Worm (Caenorhabditis elegans) whole organism, young adult: ENCODE measurements around the gene tbb-2.
A peak's percentile ranks its signal among the peaks of the same experiment; 100 is the strongest.

Source experiments
- F37B4.10 ChIP-seq: fragments of 200-800 bp; sonication (Bioruptor generic); IDR thresholded peaks from 2 replicates; pipeline ENCODE4 v1.3.6; 2022; ENCODE audit warnings: missing genetic modification characterization, missing compliant biosample characterization
- F49E8.2 ChIP-seq: sonication (generic microtip); optimal IDR thresholded peaks from 3 replicates; lab custom pipeline; 2017; ENCODE audit warnings: missing genetic modification characterization, mild to moderate bottlenecking, missing compliant biosample characterization, antibody characterized with exemption, moderate library complexity; ENCODE audit not compliant: insufficient read depth
- F52B5.7 ChIP-seq: sonication (generic microtip); optimal IDR thresholded peaks from 2 replicates; lab custom pipeline; 2016; ENCODE audit warnings: mild to moderate bottlenecking, missing genetic modification characterization, missing compliant biosample characterization
- T07F8.4 ChIP-seq: sonication (generic microtip); optimal IDR thresholded peaks from 2 replicates; lab custom pipeline; 2016; ENCODE audit warnings: mild to moderate bottlenecking, missing genetic modification characterization, moderate library complexity, missing compliant biosample characterization
- Y67H2A.10 ChIP-seq: fragments of 200-800 bp; sonication (Bioruptor generic); conservative IDR thresholded peaks from 2 replicates; pipeline ENCODE4 v1.3.6; 2022; ENCODE audit warnings: missing genetic modification reagents, missing genetic modification characterization, missing compliant biosample characterization
- Y95B8A.8 ChIP-seq: fragments of 200-800 bp; sonication (Bioruptor generic); IDR thresholded peaks from 2 replicates; pipeline ENCODE4 v1.3.6; 2022; ENCODE audit warnings: missing genetic modification reagents, missing genetic modification characterization, missing compliant biosample characterization
- athp-1 ChIP-seq: sonication (generic microtip); optimal IDR thresholded peaks from 2 replicates; lab custom pipeline; 2017; ENCODE audit warnings: mild to moderate bottlenecking, missing genetic modification characterization, missing compliant biosample characterization
- attf-3 ChIP-seq: fragments of 200-800 bp; sonication (Bioruptor generic); conservative IDR thresholded peaks from 2 replicates; pipeline ENCODE4 v1.3.6; 2022; ENCODE audit warnings: missing genetic modification reagents, missing genetic modification characterization, missing compliant biosample characterization
- attf-5 ChIP-seq: fragments of 200-800 bp; sonication (Bioruptor generic); optimal IDR thresholded peaks from 2 replicates; lab custom pipeline; 2018; ENCODE audit warnings: mild to moderate bottlenecking, missing genetic modification characterization, missing compliant biosample characterization
- cebp-1 ChIP-seq, 2 experiments: fragments of 200-800 bp in 1 of 2; sonication (Bioruptor generic) in 1 of 2; sonication (generic microtip) in 1 of 2; IDR thresholded peaks in 1 of 2; optimal IDR thresholded peaks in 1 of 2; 2 replicates each; pipeline versions ENCODE4 v1.3.6 to Lab custom; 2017 to 2022; ENCODE audit warnings: missing compliant biosample characterization in 2 of 2, missing genetic modification characterization in 2 of 2, mild to moderate bottlenecking in 1 of 2, missing genetic modification reagents in 1 of 2, moderate library complexity in 1 of 2
- ceh-27 ChIP-seq: fragments of 200-800 bp; sonication (Bioruptor generic); optimal IDR thresholded peaks from 2 replicates; lab custom pipeline; 2018; ENCODE audit warnings: mild to moderate bottlenecking, missing genetic modification characterization, moderate library complexity, missing compliant biosample characterization
- ceh-40 ChIP-seq: fragments of 200-800 bp; sonication (Bioruptor generic); IDR thresholded peaks from 2 replicates; pipeline ENCODE4 v1.3.6; 2022; ENCODE audit warnings: missing genetic modification characterization, missing compliant biosample characterization
- ceh-58 ChIP-seq: fragments of 200-800 bp; sonication (Bioruptor generic); IDR thresholded peaks from 2 replicates; pipeline ENCODE4 v1.3.6; 2022; ENCODE audit warnings: missing genetic modification characterization, missing compliant biosample characterization
- ceh-79 ChIP-seq: sonication (generic microtip); optimal IDR thresholded peaks from 2 replicates; lab custom pipeline; 2017; ENCODE audit warnings: mild to moderate bottlenecking, missing genetic modification characterization, missing compliant biosample characterization
- ceh-91 ChIP-seq: fragments of 200-800 bp; sonication (Bioruptor generic); IDR thresholded peaks from 2 replicates; pipeline ENCODE4 v1.3.6; 2022; ENCODE audit warnings: missing genetic modification reagents, missing genetic modification characterization, missing compliant biosample characterization
- dox-1 ChIP-seq: fragments of 200-800 bp; sonication (Bioruptor generic); IDR thresholded peaks from 2 replicates; pipeline ENCODE4 v1.3.6; 2022; ENCODE audit warnings: missing genetic modification reagents, missing genetic modification characterization, missing compliant biosample characterization
- egrh-3 ChIP-seq: fragments of 200-800 bp; sonication (Bioruptor generic); IDR thresholded peaks from 2 replicates; pipeline ENCODE4 v1.3.6; 2022; ENCODE audit warnings: missing genetic modification reagents, missing genetic modification characterization, missing compliant biosample characterization
- ekl-4 ChIP-seq: fragments of 200-800 bp; sonication (Bioruptor generic); IDR thresholded peaks from 2 replicates; pipeline ENCODE4 v1.3.6; 2022; ENCODE audit warnings: missing genetic modification reagents, missing genetic modification characterization, missing compliant biosample characterization
- ets-4 ChIP-seq: fragments of 200-800 bp; sonication (Bioruptor generic); optimal IDR thresholded peaks from 2 replicates; lab custom pipeline; 2018; ENCODE audit warnings: mild to moderate bottlenecking, missing genetic modification characterization, missing compliant biosample characterization
- gei-17 ChIP-seq: fragments of 200-800 bp; sonication (Bioruptor generic); optimal IDR thresholded peaks from 2 replicates; lab custom pipeline; 2018; ENCODE audit warnings: mild to moderate bottlenecking, missing genetic modification characterization, missing compliant biosample characterization
- hlh-26 ChIP-seq: fragments of 200-800 bp; sonication (Bioruptor generic); conservative IDR thresholded peaks from 2 replicates; pipeline ENCODE4 v1.3.6; 2022; ENCODE audit warnings: missing genetic modification reagents, missing genetic modification characterization, missing compliant biosample characterization
- hmg-1.2 ChIP-seq: fragments of 200-800 bp; sonication (Bioruptor generic); IDR thresholded peaks from 2 replicates; pipeline ENCODE4 v1.3.6; 2022; ENCODE audit warnings: missing genetic modification reagents, missing genetic modification characterization, missing compliant biosample characterization
- hrde-1 ChIP-seq: sonication (generic microtip); optimal IDR thresholded peaks from 2 replicates; lab custom pipeline; 2016; ENCODE audit warnings: missing genetic modification characterization, mild to moderate bottlenecking, missing compliant biosample characterization, moderate library complexity, missing genotype, missing genetic modification reagents, borderline replicate concordance
- hsf-1 ChIP-seq: fragments of 200-800 bp; sonication (Bioruptor generic); IDR thresholded peaks from 2 replicates; pipeline ENCODE4 v1.3.6; 2022; ENCODE audit warnings: missing genetic modification reagents, missing genetic modification characterization, missing compliant biosample characterization
- lag-1 ChIP-seq: fragments of 200-800 bp; sonication (Bioruptor generic); IDR thresholded peaks from 2 replicates; pipeline ENCODE4 v1.3.6; 2022; ENCODE audit warnings: missing genetic modification reagents, missing genetic modification characterization, missing compliant biosample characterization
- lin-54 ChIP-seq: fragments of 200-800 bp; sonication (Bioruptor generic); optimal IDR thresholded peaks from 2 replicates; lab custom pipeline; 2018; ENCODE audit warnings: mild to moderate bottlenecking, missing genetic modification characterization, missing compliant biosample characterization
- lir-1 ChIP-seq: fragments of 200-800 bp; sonication (Bioruptor generic); conservative IDR thresholded peaks from 2 replicates; pipeline ENCODE4 v1.3.6; 2022; ENCODE audit warnings: missing genetic modification reagents, missing genetic modification characterization, missing compliant biosample characterization
- lsy-27 ChIP-seq: sonication (generic microtip); optimal IDR thresholded peaks from 2 replicates; lab custom pipeline; 2017; ENCODE audit warnings: missing genetic modification characterization, mild to moderate bottlenecking, missing compliant biosample characterization, antibody characterized with exemption, missing genotype, borderline replicate concordance; ENCODE audit not compliant: insufficient read depth
- madf-3 ChIP-seq: fragments of 200-800 bp; sonication (Bioruptor generic); IDR thresholded peaks from 2 replicates; pipeline ENCODE4 v1.3.6; 2022; ENCODE audit warnings: missing genetic modification reagents, missing genetic modification characterization, missing compliant biosample characterization
- madf-6 ChIP-seq: fragments of 200-800 bp; sonication (Bioruptor generic); IDR thresholded peaks from 2 replicates; pipeline ENCODE4 v1.3.6; 2022; ENCODE audit warnings: missing genetic modification reagents, missing genetic modification characterization, missing compliant biosample characterization
- mcd-1 ChIP-seq: fragments of 200-800 bp; sonication (Bioruptor generic); IDR thresholded peaks from 2 replicates; pipeline ENCODE4 v1.3.6; 2022; ENCODE audit warnings: missing genetic modification reagents, missing genetic modification characterization, missing compliant biosample characterization
- mxl-1 ChIP-seq: sonication (generic microtip); optimal IDR thresholded peaks from 2 replicates; lab custom pipeline; 2016; ENCODE audit warnings: missing genetic modification characterization, missing compliant biosample characterization
- nfya-1 ChIP-seq: sonication (generic microtip); optimal IDR thresholded peaks from 2 replicates; lab custom pipeline; 2017; ENCODE audit warnings: antibody characterized with exemption, missing compliant biosample characterization, missing genetic modification characterization, borderline replicate concordance; ENCODE audit not compliant: insufficient read depth
- nhr-179 ChIP-seq: sonication (generic microtip); optimal IDR thresholded peaks from 2 replicates; lab custom pipeline; 2016; ENCODE audit warnings: mild to moderate bottlenecking, missing genetic modification characterization, missing compliant biosample characterization
- nhr-27 ChIP-seq: fragments of 200-800 bp; sonication (Bioruptor generic); optimal IDR thresholded peaks from 2 replicates; lab custom pipeline; 2018; ENCODE audit warnings: mild to moderate bottlenecking, missing genetic modification characterization, moderate library complexity, missing compliant biosample characterization
- nhr-80 ChIP-seq: sonication (generic microtip); optimal IDR thresholded peaks from 2 replicates; lab custom pipeline; 2016; ENCODE audit warnings: missing genetic modification characterization, missing compliant biosample characterization
- rec-8 ChIP-seq, 2 experiments: sonication (generic microtip); optimal IDR thresholded peaks; 2 replicates each; lab custom pipeline; 2016; ENCODE audit warnings: mild to moderate bottlenecking in 2 of 2, missing genetic modification characterization in 2 of 2, missing genetic modification reagents in 2 of 2, missing genotype in 2 of 2, missing biosample characterization in 1 of 2, missing compliant biosample characterization in 1 of 2, moderate library complexity in 1 of 2
- rpc-1 ChIP-seq, 2 experiments: fragments of 150-350 bp in 1 of 2; sonication (generic microtip) in 1 of 2; optimal IDR thresholded peaks; 2 replicates each; lab custom pipeline; 2014 to 2018; ENCODE audit warnings: missing biosample characterization in 1 of 2, missing genetic modification characterization in 1 of 2, missing genetic modification reagents in 1 of 2, missing genotype in 1 of 2
- snpc-3.4 ChIP-seq: sonication (generic microtip); optimal IDR thresholded peaks from 2 replicates; lab custom pipeline; 2017; ENCODE audit warnings: missing genetic modification characterization, mild to moderate bottlenecking, missing compliant biosample characterization, antibody characterized with exemption, moderate library complexity, missing genotype, missing genetic modification reagents
- zfh-2 ChIP-seq: fragments of 200-800 bp; sonication (Bioruptor generic); conservative IDR thresholded peaks from 2 replicates; pipeline ENCODE4 v1.3.6; 2022; ENCODE audit warnings: missing genetic modification reagents, missing genetic modification characterization, missing compliant biosample characterization
- ztf-18 ChIP-seq: sonication (generic microtip); optimal IDR thresholded peaks from 2 replicates; lab custom pipeline; 2016; ENCODE audit warnings: missing genotype, mild to moderate bottlenecking, missing genetic modification characterization, missing compliant biosample characterization
- ztf-28 ChIP-seq: fragments of 200-800 bp; sonication (Bioruptor generic); IDR thresholded peaks from 2 replicates; pipeline ENCODE4 v1.3.6; 2022; ENCODE audit warnings: missing genetic modification reagents, missing genetic modification characterization, missing compliant biosample characterization

Gene tbb-2

ce11 chrIII:4019801-4020200, 2.4 kb upstream of the tbb-2 start, which contains the start of gene snpc-3.4 (continued):
- TF ChIP-seq snpc-3.4 (tag; lab: Kevin White, UChicago) = peak; percentile 94
- no peak for TF ChIP-seq gei-17
- peak; percentile 84; the same call in 1 of the 2 replicates for TF ChIP-seq ztf-28
- TF ChIP-seq, all 124 proteins: peak for 59

DNA sequence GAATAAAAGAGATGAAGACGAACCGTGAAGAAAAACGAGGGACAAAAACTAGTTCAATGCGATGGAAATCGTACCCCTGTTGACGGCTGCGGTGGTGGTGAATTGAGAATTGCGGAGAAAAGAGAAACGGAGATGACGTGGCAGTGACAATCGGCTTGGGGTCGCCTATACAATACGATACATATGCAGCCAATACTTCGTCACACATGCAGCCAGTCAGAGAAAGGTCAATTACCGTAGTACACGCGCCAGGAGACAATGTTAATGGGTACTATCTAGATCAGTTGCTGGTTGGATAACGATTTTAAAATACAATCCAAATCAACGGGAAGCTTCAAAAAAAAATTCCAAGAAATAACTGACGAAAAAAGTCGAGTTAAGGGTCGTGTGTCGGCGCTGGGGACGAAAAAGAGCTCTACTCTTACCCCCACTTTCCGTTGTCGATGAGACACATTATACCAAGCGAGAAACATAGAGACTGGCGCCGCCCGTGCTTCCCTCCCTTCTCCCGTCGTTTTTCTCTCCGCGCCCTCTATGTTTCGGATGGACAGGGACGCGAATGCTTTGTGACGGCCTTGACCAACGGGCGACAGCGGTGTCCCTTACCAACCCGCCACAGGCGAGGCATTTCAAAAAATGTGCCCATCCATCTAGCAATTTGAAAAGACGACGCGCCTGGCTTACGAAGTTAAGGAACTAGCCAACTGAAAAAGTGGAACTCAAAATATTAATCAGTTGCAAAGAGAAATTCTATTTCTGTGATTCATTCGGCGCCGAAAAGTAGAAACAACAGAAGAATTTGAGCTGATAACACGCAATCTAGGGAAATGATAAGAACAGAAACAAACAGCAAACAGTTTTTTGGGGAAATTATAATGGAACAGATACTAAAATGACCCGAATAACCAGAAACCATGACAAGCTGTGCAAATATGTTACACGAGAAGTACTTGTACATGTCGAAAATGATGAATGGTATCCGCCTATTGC, 1.5 kb upstream of the tbb-2 start:
- TF ChIP-seq nhr-27 (tag; lab: Kevin White, UChicago) = peak; percentile 28
- TF ChIP-seq F37B4.10 (GFP tag; lab: Robert Waterston, UW) = no peak
- TF ChIP-seq ekl-4 (GFP tag; lab: Robert Waterston, UW) = no peak
- no peak for TF ChIP-seq athp-1 (tag; lab: Kevin White, UChicago)
- no peak for TF ChIP-seq lin-54 (GFP tag; lab: Kevin White, UChicago)
- no peak for TF ChIP-seq Y95B8A.8 (GFP tag; lab: Robert Waterston, UW)
- TF ChIP-seq ceh-91 (GFP tag; lab: Robert Waterston, UW) = no peak
- TF ChIP-seq rpc-1 (optimal IDR thresholded peaks at IDR 0.05; lab: Kevin White, UChicago) = no peak
- TF ChIP-seq rpc-1 (tag; optimal IDR thresholded peaks at IDR 0.05; lab: Kevin White, UChicago) = no peak
- peak; percentile 29; the same call in 1 of the 2 replicates for TF ChIP-seq cebp-1 (GFP tag; IDR thresholded peaks at IDR 0.05; lab: Robert Waterston, UW)
- peak; percentile 60 for TF ChIP-seq cebp-1 (tag; optimal IDR thresholded peaks at IDR 0.05; lab: Kevin White, UChicago)
- no peak for TF ChIP-seq hrde-1
- no peak for TF ChIP-seq nfya-1
- TF ChIP-seq hlh-26 (GFP tag; lab: Robert Waterston, UW) = no peak
- peak; percentile 51 for TF ChIP-seq dox-1 (GFP tag; lab: Robert Waterston, UW)
- TF ChIP-seq ceh-40 (GFP tag; lab: Robert Waterston, UW) = no peak
- TF ChIP-seq F52B5.7 = no peak
- 0 out of 2 replicates have a peak, but pooled peaks have one; percentile 1 for TF ChIP-seq madf-3 (GFP tag; lab: Robert Waterston, UW)
- no peak; the same call in 1 of the 2 replicates for TF ChIP-seq zfh-2 (GFP tag; lab: Robert Waterston, UW)
- no peak for TF ChIP-seq madf-6
- TF ChIP-seq snpc-3.4 (tag; lab: Kevin White, UChicago) = no peak
- peak; percentile 88 for TF ChIP-seq nhr-80 (tag; lab: Kevin White, UChicago)
- no peak for TF ChIP-seq T07F8.4 (tag; lab: Kevin White, UChicago)
- TF ChIP-seq lir-1 (GFP tag; lab: Robert Waterston, UW) = no peak
- TF ChIP-seq egrh-3 (GFP tag; lab: Robert Waterston, UW) = peak; percentile 70
- no peak for TF ChIP-seq lsy-27 (tag; lab: Kevin White, UChicago)
- TF ChIP-seq lag-1 (GFP tag; lab: Robert Waterston, UW) = no peak
- no peak for TF ChIP-seq ceh-27
- TF ChIP-seq Y67H2A.10 (GFP tag; lab: Robert Waterston, UW) = no peak
- no peak for TF ChIP-seq ceh-58 (GFP tag; lab: Robert Waterston, UW)
- TF ChIP-seq attf-3 (GFP tag; lab: Robert Waterston, UW) = no peak
- TF ChIP-seq ets-4 (GFP tag; lab: Kevin White, UChicago) = peak; percentile 44
- TF ChIP-seq attf-5 (GFP tag; lab: Kevin White, UChicago) = peak; percentile 9
- TF ChIP-seq hsf-1 = peak; percentile 11; the same call in 1 of the 2 replicates
- no peak for TF ChIP-seq mxl-1 (tag; lab: Kevin White, UChicago)
- no peak for TF ChIP-seq F49E8.2 (tag; lab: Kevin White, UChicago)
- no peak for TF ChIP-seq mcd-1 (GFP tag; lab: Robert Waterston, UW)
- TF ChIP-seq nhr-179 (tag; lab: Kevin White, UChicago) = no peak
- no peak for TF ChIP-seq hmg-1.2
- no peak for TF ChIP-seq ceh-79 (tag; lab: Kevin White, UChicago)
- TF ChIP-seq ztf-18 (tag; lab: Kevin White, UChicago) = peak; percentile 25
- no peak for TF ChIP-seq rec-8 (tag; optimal IDR thresholded peaks at IDR 0.05; lab: Kevin White, UChicago)
